Worm (Caenorhabditis elegans) whole organism, L4 larva: ENCODE data around the gene cal-7.

ENCODE experiments used
- F44E2.7 ChIP-seq: fragments of 200-800 bp; sonication (Bioruptor generic); IDR thresholded peaks from 2 replicates; pipeline ENCODE4 v2.1.2; 2022; ENCODE audit warnings: missing genetic modification characterization, missing compliant biosample characterization
- F49E8.2 ChIP-seq: sonication (generic microtip); optimal IDR thresholded peaks from 2 replicates; lab custom pipeline; 2016; ENCODE audit warnings: missing compliant biosample characterization, mild to moderate bottlenecking, missing genetic modification characterization, borderline replicate concordance
- aly-2 ChIP-seq: sonication (generic microtip); optimal IDR thresholded peaks from 2 replicates; lab custom pipeline; 2018; ENCODE audit warnings: missing biosample characterization, missing genetic modification characterization
- ama-1 ChIP-seq: fragments of 150-350 bp; optimal IDR thresholded peaks from 2 replicates; lab custom pipeline; 2014; ENCODE audit warnings: inconsistent platforms, mixed read lengths
- attf-4 ChIP-seq: sonication (generic microtip); optimal IDR thresholded peaks from 3 replicates; lab custom pipeline; 2017; ENCODE audit warnings: missing biosample characterization, missing genetic modification characterization
- ceh-20 ChIP-seq: fragments of 200-800 bp; sonication (Bioruptor generic); IDR thresholded peaks from 2 replicates; pipeline ENCODE4 v1.3.6; 2022; ENCODE audit warnings: missing genetic modification reagents, missing genetic modification characterization, missing compliant biosample characterization
- dmd-6 ChIP-seq: fragments of 200-800 bp; sonication (Bioruptor generic); IDR thresholded peaks from 2 replicates; pipeline ENCODE4 v1.3.6; 2022; ENCODE audit warnings: missing genetic modification reagents, missing genetic modification characterization, missing compliant biosample characterization
- fos-1 ChIP-seq: fragments of 150-350 bp; optimal IDR thresholded peaks from 2 replicates; lab custom pipeline; 2014; ENCODE audit warnings: missing biosample characterization, missing genetic modification characterization
- jun-1 ChIP-seq: fragments of 150-350 bp; optimal IDR thresholded peaks from 2 replicates; lab custom pipeline; 2014; ENCODE audit warnings: missing biosample characterization, missing genetic modification reagents, missing genetic modification characterization

DNA sequence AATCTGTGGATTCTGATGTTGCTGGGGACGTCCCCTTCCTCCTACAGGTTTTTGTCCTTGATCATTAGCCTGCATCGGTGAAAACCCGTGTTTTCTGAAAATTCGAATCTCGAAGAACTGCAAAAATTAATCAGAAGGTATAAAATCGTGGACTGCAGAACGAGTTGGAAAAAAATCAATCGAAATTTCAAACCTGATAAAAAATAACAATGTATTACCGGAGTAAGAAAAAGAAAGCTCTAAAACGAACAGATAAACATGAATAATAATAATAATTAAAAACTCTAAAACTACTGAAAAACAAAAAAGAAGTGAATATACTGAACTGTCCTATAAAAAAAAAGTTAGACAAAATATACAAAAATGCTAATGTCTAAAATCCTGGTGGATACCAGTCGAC, 49.1 kb downstream of the cal-7 start, which contains the start of gene F46B6.5:
- TF ChIP-seq dmd-6 (GFP tag; lab: Robert Waterston, UW), result no peak
- no peak for TF ChIP-seq F44E2.7
- no peak for TF ChIP-seq ceh-20 (GFP tag; lab: Robert Waterston, UW)
- TF ChIP-seq jun-1 (tag; lab: Kevin White, UChicago), result no peak
- TF ChIP-seq aly-2 (tag; lab: Kevin White, UChicago), result no peak
- TF ChIP-seq fos-1 (tag; lab: Kevin White, UChicago), result no peak
- TF ChIP-seq ama-1 (lab: Kevin White, UChicago), result no peak
- TF ChIP-seq attf-4, result no peak
- TF ChIP-seq F49E8.2 (tag; lab: Kevin White, UChicago), result no peak
